Fruit fly (Drosophila melanogaster): ENCODE measurements at regions not wholly inside any gene's neighbourhood (a gene's known extent, or its start where the extent isn't known, plus 50 kb on each side); places are given as distances from the start of the nearest gene placed in this dataset.

DNA sequence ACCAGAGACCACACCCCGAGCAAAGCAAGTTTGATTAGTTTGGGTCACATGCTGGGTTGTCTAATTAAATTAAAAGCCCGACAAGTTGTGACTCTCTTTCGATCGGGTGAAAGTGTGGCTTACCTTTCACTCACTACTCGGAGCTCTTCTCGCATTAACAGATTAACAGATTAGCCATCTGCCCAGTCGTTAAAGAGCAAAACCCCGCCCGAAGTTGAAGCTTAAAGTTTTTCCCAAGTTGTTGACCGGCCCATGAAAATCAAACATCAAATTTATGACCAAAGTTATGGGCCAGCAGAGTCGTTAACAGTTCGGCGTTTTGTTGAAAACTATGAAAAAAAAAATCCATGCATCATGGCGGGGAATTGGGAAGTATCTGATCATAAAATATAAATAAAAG lies 61.0 kb downstream of the Or67d start:
- peak; percentile 20 for TF ChIP-seq salm (tag; optimal IDR thresholded peaks at IDR 0.05)
- no peak for TF ChIP-seq CG4404 (GFP tag; IDR thresholded peaks at IDR 0.05)
- no peak for TF ChIP-seq sens-2 (GFP tag; IDR thresholded peaks at IDR 0.05)
- peak in 1 of 2 experiments; percentile 3 for TF ChIP-seq Hr78 (GFP tag; optimal IDR thresholded peaks at IDR 0.05)
- TF ChIP-seq CG15269 (tag; optimal IDR thresholded peaks at IDR 0.05) = no peak
- TF ChIP-seq CG1602 (GFP tag; optimal IDR thresholded peaks at IDR 0.05) = no peak
- TF ChIP-seq CG6654 (GFP tag; optimal IDR thresholded peaks at IDR 0.05) = no peak
- TF ChIP-seq oc (tag; optimal IDR thresholded peaks at IDR 0.05) = peak; percentile 67
- peak; percentile 48 for TF ChIP-seq sqz (GFP tag; optimal IDR thresholded peaks at IDR 0.05)
- TF ChIP-seq Blimp-1 (GFP tag; optimal IDR thresholded peaks at IDR 0.05) = peak; percentile 79
- TF ChIP-seq abd-A (tag; optimal IDR thresholded peaks at IDR 0.05) = peak; percentile 56
- peak; percentile 58 for TF ChIP-seq Abd-B (GFP tag; optimal IDR thresholded peaks at IDR 0.05)
- no peak for TF ChIP-seq kni (GFP tag; optimal IDR thresholded peaks at IDR 0.05)
- TF ChIP-seq CG17802 (tag; optimal IDR thresholded peaks at IDR 0.05) = no peak
- TF ChIP-seq CG4424 (GFP tag; optimal IDR thresholded peaks at IDR 0.05) = no peak
- TF ChIP-seq CG13894 (tag; optimal IDR thresholded peaks at IDR 0.05) = no peak

DNA sequence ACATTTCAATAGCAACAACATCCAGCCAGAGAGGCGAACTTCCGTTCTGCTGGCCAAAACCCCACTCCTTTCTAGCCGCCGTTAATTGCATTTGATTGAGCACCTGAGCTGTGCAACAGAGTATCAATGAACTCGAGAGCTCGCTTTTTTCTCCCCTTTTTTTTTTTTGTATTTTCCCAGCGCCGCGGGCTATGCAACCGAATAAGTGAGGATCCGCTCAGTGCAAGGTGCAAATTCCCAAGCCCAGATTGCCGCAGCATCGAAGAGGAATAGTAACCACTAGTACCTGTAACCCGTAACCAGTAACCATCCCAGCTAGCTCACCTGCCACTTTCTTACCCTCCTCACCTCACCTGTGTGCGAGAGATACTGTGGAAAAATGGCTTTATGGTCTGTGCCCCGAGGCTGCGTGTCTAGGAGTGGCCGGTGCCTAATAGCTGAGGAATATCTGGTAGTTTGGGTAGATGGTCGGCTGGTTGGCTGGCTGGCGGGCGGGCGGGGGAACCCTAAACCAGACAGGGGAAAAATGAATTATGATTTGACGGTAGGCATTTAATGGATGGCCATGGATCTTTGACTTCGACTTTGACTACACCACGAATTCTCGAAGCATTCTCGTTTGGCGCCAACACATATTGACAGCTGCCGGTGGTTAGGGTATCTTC lies 62.6 kb downstream of the Or67d start:
- TF ChIP-seq sens (GFP tag) (peak; percentile 59), CG2199 (GFP tag; IDR thresholded peaks at IDR 0.05) (peak; percentile 44; the same call in 1 of the 3 replicates), CG7357 (GFP tag; IDR thresholded peaks at IDR 0.05) (no peak), Gsc (GFP tag; IDR thresholded peaks at IDR 0.05) (no peak), ara (GFP tag; IDR thresholded peaks at IDR 0.05) (0 out of 2 replicates have a peak, but pooled peaks have one; percentile 20), crol (GFP tag; IDR thresholded peaks at IDR 0.05) (peak; percentile 66), zen (tag; optimal IDR thresholded peaks at IDR 0.05) (peak; percentile 9), D19A (tag; optimal IDR thresholded peaks at IDR 0.05) (peak; percentile 55), kni (GFP tag; optimal IDR thresholded peaks at IDR 0.05) (peak; percentile 51), zfh2 (GFP tag; optimal IDR thresholded peaks at IDR 0.05) (no peak), Drgx (GFP tag; IDR thresholded peaks at IDR 0.05) (0 out of 2 replicates have a peak, but pooled peaks have one; percentile 7), dimm (GFP tag; IDR thresholded peaks at IDR 0.05) (no peak)

DNA sequence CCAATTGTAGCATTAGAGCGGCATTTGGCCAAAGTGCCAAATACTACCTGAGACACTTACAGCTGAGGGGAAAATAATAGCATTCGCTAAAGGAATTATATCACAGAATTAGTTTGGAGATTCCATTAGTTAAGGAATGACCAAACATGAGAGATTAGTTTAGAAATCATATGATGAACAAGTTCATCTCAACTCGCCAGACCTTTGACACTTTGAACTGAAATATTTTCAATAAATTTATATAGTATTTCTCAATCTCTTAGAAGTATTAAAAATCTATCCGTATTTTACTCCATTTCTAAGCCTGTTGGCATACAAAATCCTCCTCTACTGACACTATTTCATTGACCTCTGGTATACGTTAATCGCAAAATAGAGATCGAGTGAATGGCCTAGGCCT lies 64.6 kb downstream of the Or67d start:
- no peak for TF ChIP-seq CG11247 (GFP tag; IDR thresholded peaks at IDR 0.05)
- peak; percentile 52 for TF ChIP-seq CG30431 (GFP tag; optimal IDR thresholded peaks at IDR 0.05)
- TF ChIP-seq C15 (GFP tag; IDR thresholded peaks at IDR 0.05) = no peak
- no peak for TF ChIP-seq CG2199 (GFP tag; IDR thresholded peaks at IDR 0.05)
- no peak for TF ChIP-seq Dek (tag; optimal IDR thresholded peaks at IDR 0.05)
- peak; percentile 18 for TF ChIP-seq lilli (GFP tag; optimal IDR thresholded peaks at IDR 0.05)
- peak in 1 of 2 experiments; percentile 52 for TF ChIP-seq eve (GFP tag; optimal IDR thresholded peaks at IDR 0.05)
- peak; percentile 48 for TF ChIP-seq CG10209 (GFP tag; optimal IDR thresholded peaks at IDR 0.05)
- peak; percentile 18 for TF ChIP-seq CG16815 (GFP tag; optimal IDR thresholded peaks at IDR 0.05)
- peak; percentile 16 for TF ChIP-seq CG16863 (GFP tag; optimal IDR thresholded peaks at IDR 0.05)
- TF ChIP-seq ATbp (GFP tag; optimal IDR thresholded peaks at IDR 0.05) = peak; percentile 9
- peak; percentile 2 for TF ChIP-seq gcm (GFP tag; optimal IDR thresholded peaks at IDR 0.05)
- TF ChIP-seq CG6689 (GFP tag; IDR thresholded peaks at IDR 0.05) = peak; percentile 51
- TF ChIP-seq CG31224 (GFP tag; IDR thresholded peaks at IDR 0.05) = no peak
- no peak for TF ChIP-seq her (GFP tag; optimal IDR thresholded peaks at IDR 0.05)
- TF ChIP-seq prd (optimal IDR thresholded peaks at IDR 0.05) = no peak
- peak; percentile 64 for TF ChIP-seq prd (GFP tag; IDR thresholded peaks at IDR 0.05)
- TF ChIP-seq ham (GFP tag; IDR thresholded peaks at IDR 0.05) = no peak
- 0 out of 3 replicates have a peak, but pooled peaks have one; percentile 14 for TF ChIP-seq zfh1 (GFP tag; IDR thresholded peaks at IDR 0.05)
- TF ChIP-seq CG10267 (tag; optimal IDR thresholded peaks at IDR 0.05) = peak; percentile 32
- no peak for TF ChIP-seq crol (GFP tag; IDR thresholded peaks at IDR 0.05)
- peak; percentile 16 for TF ChIP-seq CG30403 (GFP tag; optimal IDR thresholded peaks at IDR 0.05)
- TF ChIP-seq Hr51 (GFP tag; optimal IDR thresholded peaks at IDR 0.05) = peak in 1 of 2 experiments; percentile 70
